Worm (Caenorhabditis elegans): ENCODE results near the gene Y82E9BR.6.

Y82E9BR.6 gene

ce11 chrIII:1388274-1389058 lies 7.4 kb downstream of the Y82E9BR.6 start, which contains the start of gene pals-20:
TSS of gene pals-20 (minus strand) at chrIII:1388324.
- TF ChIP-seq nhr-20 (tag; optimal IDR thresholded peaks at IDR 0.05) (no peak), unc-62 (GFP tag; optimal IDR thresholded peaks at IDR 0.05) (no peak), fos-1 (tag; optimal IDR thresholded peaks at IDR 0.05) (no peak), efl-1 (optimal IDR thresholded peaks at IDR 0.05) (no peak), efl-1 (GFP tag; optimal IDR thresholded peaks at IDR 0.05 in 1 of 2) (peak in 1 of 2 experiments; percentile 75)

ce11 chrIII:1389988-1390387 lies 9.0 kb downstream of the Y82E9BR.6 start:
- TF ChIP-seq elt-2 (tag; optimal IDR thresholded peaks at IDR 0.05) (peak; percentile 90), dpl-1 (GFP tag; optimal IDR thresholded peaks at IDR 0.05) (no peak), jun-1 (tag; optimal IDR thresholded peaks at IDR 0.05) (peak; percentile 13), ces-1 (GFP tag; optimal IDR thresholded peaks at IDR 0.05) (no peak), sox-4 (tag; optimal IDR thresholded peaks at IDR 0.05) (no peak), tlp-1 (tag; optimal IDR thresholded peaks at IDR 0.05) (peak; percentile 66), Y116A8C.19 (tag; optimal IDR thresholded peaks at IDR 0.05; ENCODE audit: borderline replicate concordance) (no peak), mef-2 (tag; optimal IDR thresholded peaks at IDR 0.05) (no peak)

ce11 chrIII:1391752-1392151 lies 10.7 kb downstream of the Y82E9BR.6 start, which contains the start of gene pals-17:
TSS of gene pals-17 (minus strand) at chrIII:1391852.
- TF ChIP-seq aly-2 (tag; optimal IDR thresholded peaks at IDR 0.05) (no peak), nhr-76 (tag; optimal IDR thresholded peaks at IDR 0.05) (no peak), lsy-2 (tag; optimal IDR thresholded peaks at IDR 0.05) (no peak), jun-1 (tag; optimal IDR thresholded peaks at IDR 0.05) (no peak), tlp-1 (tag; optimal IDR thresholded peaks at IDR 0.05) (no peak), lir-3 (tag; optimal IDR thresholded peaks at IDR 0.05; ENCODE audit: poor library complexity) (no peak), skn-1 (tag; optimal IDR thresholded peaks at IDR 0.05) (no peak), nhr-19 (GFP tag; conservative IDR thresholded peaks at IDR 0.05) (no peak), ztf-4 (tag; optimal IDR thresholded peaks at IDR 0.05) (no peak), lin-35 (GFP tag; optimal IDR thresholded peaks at IDR 0.05) (no peak), pag-3 (tag; optimal IDR thresholded peaks at IDR 0.05; ENCODE audit: borderline replicate concordance, insufficient read depth) (no peak), fkh-10 (GFP tag; optimal IDR thresholded peaks at IDR 0.05) (no peak), zip-4 (GFP tag; optimal IDR thresholded peaks at IDR 0.05) (no peak), C34B4.2 (tag; optimal IDR thresholded peaks at IDR 0.05) (no peak), dsc-1 (tag; optimal IDR thresholded peaks at IDR 0.05) (no peak)

ce11 chrIII:1392763-1393162 lies 11.7 kb downstream of the Y82E9BR.6 start:
- no peak for TF ChIP-seq unc-62 (GFP tag; optimal IDR thresholded peaks at IDR 0.05)
- no peak for TF ChIP-seq nhr-77 (tag; optimal IDR thresholded peaks at IDR 0.05)
- no peak for TF ChIP-seq hlh-4 (tag; optimal IDR thresholded peaks at IDR 0.05)
- TF ChIP-seq alr-1 (tag; optimal IDR thresholded peaks at IDR 0.05; ENCODE audit: borderline replicate concordance), result no peak
- TF ChIP-seq nhr-20 (tag; optimal IDR thresholded peaks at IDR 0.05), result peak; percentile 6
- TF ChIP-seq elt-2 (tag; optimal IDR thresholded peaks at IDR 0.05), result peak; percentile 97
- no peak for TF ChIP-seq fos-1 (tag; optimal IDR thresholded peaks at IDR 0.05)
- no peak for TF ChIP-seq efl-3 (GFP tag; optimal IDR thresholded peaks at IDR 0.05)
- TF ChIP-seq lin-35 (GFP tag; optimal IDR thresholded peaks at IDR 0.05), result peak in 1 of 2 experiments; percentile 2
- TF ChIP-seq nhr-76 (tag; optimal IDR thresholded peaks at IDR 0.05), result no peak
- no peak for TF ChIP-seq nhr-237 (tag; optimal IDR thresholded peaks at IDR 0.05)
- TF ChIP-seq lsy-2 (tag; optimal IDR thresholded peaks at IDR 0.05), result peak in 1 of 2 experiments; percentile 13
- TF ChIP-seq aly-2 (tag; optimal IDR thresholded peaks at IDR 0.05), result no peak
- TF ChIP-seq ceh-90 (tag; optimal IDR thresholded peaks at IDR 0.05), result no peak
- TF ChIP-seq nhr-84 (tag; optimal IDR thresholded peaks at IDR 0.05), result no peak
- TF ChIP-seq efl-1 (optimal IDR thresholded peaks at IDR 0.05), result no peak
- peak in 1 of 2 experiments; percentile 86 for TF ChIP-seq efl-1 (GFP tag; optimal IDR thresholded peaks at IDR 0.05 in 1 of 2)
- no peak for TF ChIP-seq tbx-2 (tag; optimal IDR thresholded peaks at IDR 0.05)
- TF ChIP-seq sup-37 (GFP tag; optimal IDR thresholded peaks at IDR 0.05), result no peak
- no peak for TF ChIP-seq nhr-85 (tag)
- no peak for TF ChIP-seq ets-5 (GFP tag; IDR thresholded peaks at IDR 0.05)
- no peak for TF ChIP-seq egl-27 (tag; optimal IDR thresholded peaks at IDR 0.05)
- TF ChIP-seq ztf-4 (tag; optimal IDR thresholded peaks at IDR 0.05), result no peak
- TF ChIP-seq Y116A8C.19 (tag; optimal IDR thresholded peaks at IDR 0.05; ENCODE audit: borderline replicate concordance), result no peak
- no peak for TF ChIP-seq unc-130 (tag; optimal IDR thresholded peaks at IDR 0.05)
- TF ChIP-seq swsn-7 (tag; optimal IDR thresholded peaks at IDR 0.05), result no peak
- peak; percentile 51 for TF ChIP-seq pqm-1 (tag; optimal IDR thresholded peaks at IDR 0.05)
- no peak for TF ChIP-seq dsc-1 (tag; optimal IDR thresholded peaks at IDR 0.05)
- TF ChIP-seq lin-14 (GFP tag; optimal IDR thresholded peaks at IDR 0.05), result no peak
- no peak for TF ChIP-seq lin-13 (GFP tag; optimal IDR thresholded peaks at IDR 0.05)
- TF ChIP-seq skn-1 (tag; optimal IDR thresholded peaks at IDR 0.05), result no peak
- TF ChIP-seq C16A3.4 (tag; optimal IDR thresholded peaks at IDR 0.05), result no peak
